Fruit fly (Drosophila melanogaster): Measurements from ENCODE around the gene Sema1a.

The Sema1a gene

DNA sequence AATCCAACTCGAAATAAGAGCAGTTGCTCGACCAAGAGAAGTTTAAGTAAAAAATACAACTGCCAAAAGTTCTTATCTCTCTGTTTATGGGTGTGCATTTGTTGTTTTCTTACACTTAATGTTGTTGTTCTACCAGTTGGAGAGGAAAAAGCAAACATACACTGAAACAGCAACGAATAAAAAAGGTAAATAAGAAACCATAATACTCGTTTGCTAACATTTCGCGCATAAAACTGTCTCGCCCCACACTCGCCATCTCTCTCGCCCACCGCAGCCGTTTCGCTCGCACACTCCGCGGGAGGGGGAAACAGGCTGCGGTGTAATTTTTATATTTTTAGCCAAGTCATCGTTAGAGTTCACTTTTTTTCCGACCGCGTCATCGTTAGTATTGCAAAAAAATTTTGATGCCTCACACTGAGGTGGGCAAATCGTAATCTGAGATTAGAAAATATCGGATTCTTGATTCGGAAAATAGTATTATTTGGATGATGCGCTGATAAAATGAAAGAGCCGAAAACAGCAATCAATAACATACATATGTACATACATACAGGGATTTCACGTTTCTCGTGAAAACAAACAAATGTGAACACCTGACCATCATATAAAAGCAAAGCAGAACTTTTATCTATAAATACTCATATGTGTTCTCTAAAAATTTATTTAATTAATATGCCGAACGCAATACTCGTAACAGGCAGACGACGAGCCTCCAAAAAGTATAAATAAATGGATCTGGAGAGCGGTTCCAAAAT lies 150.7 kb downstream of the Sema1a start (continued):
- TF ChIP-seq Rx (GFP tag; IDR thresholded peaks at IDR 0.05) (peak; percentile 19; the same call in 1 of the 2 replicates), schlank (tag; optimal IDR thresholded peaks at IDR 0.05) (peak; percentile 70), ERR (GFP tag; optimal IDR thresholded peaks at IDR 0.05) (peak; percentile 18), shn (GFP tag; optimal IDR thresholded peaks at IDR 0.05) (peak; percentile 13), tx (GFP tag; optimal IDR thresholded peaks at IDR 0.05) (no peak), lbe (GFP tag; optimal IDR thresholded peaks at IDR 0.05) (peak; percentile 30), crol (GFP tag; IDR thresholded peaks at IDR 0.05) (peak; percentile 50), Myb (GFP tag; optimal IDR thresholded peaks at IDR 0.05) (peak; percentile 30), dpn (GFP tag; optimal IDR thresholded peaks at IDR 0.05) (peak in 1 of 2 experiments; percentile 31), Mrtf (GFP tag; IDR thresholded peaks at IDR 0.05) (no peak), CG1233 (GFP tag; optimal IDR thresholded peaks at IDR 0.05) (peak; percentile 11), CG12391 (tag; optimal IDR thresholded peaks at IDR 0.05) (no peak), Taf1 (GFP tag; IDR thresholded peaks at IDR 0.05) (no peak), CG2129 (GFP tag; IDR thresholded peaks at IDR 0.05; ENCODE audit: partially characterized antibody) (no peak), lab (GFP tag; optimal IDR thresholded peaks at IDR 0.05) (peak; percentile 68), CG6765 (GFP tag; optimal IDR thresholded peaks at IDR 0.05) (peak; percentile 47), Aef1 (GFP tag; IDR thresholded peaks at IDR 0.05) (0 out of 3 replicates have a peak, but pooled peaks have one; percentile 33), oc (tag; optimal IDR thresholded peaks at IDR 0.05) (no peak), Dek (tag; optimal IDR thresholded peaks at IDR 0.05) (peak; percentile 35), zfh2 (GFP tag; optimal IDR thresholded peaks at IDR 0.05) (peak; percentile 21), CG13424 (tag; optimal IDR thresholded peaks at IDR 0.05) (peak; percentile 42), Side (GFP tag; optimal IDR thresholded peaks at IDR 0.05) (peak; percentile 25), CG9727 (GFP tag; optimal IDR thresholded peaks at IDR 0.05) (peak; percentile 33), Meics (GFP tag; optimal IDR thresholded peaks at IDR 0.05) (peak; percentile 52), CG7271 (tag; optimal IDR thresholded peaks at IDR 0.05) (no peak), CG34224 (GFP tag; IDR thresholded peaks at IDR 0.05; ENCODE audit: partially characterized antibody) (no peak), CG8290 (GFP tag; optimal IDR thresholded peaks at IDR 0.05) (no peak), CG8290 (tag; optimal IDR thresholded peaks at IDR 0.05) (peak in 1 of 2 experiments; percentile 37), CG7928 (GFP tag; optimal IDR thresholded peaks at IDR 0.05) (no peak), HHEX (GFP tag; optimal IDR thresholded peaks at IDR 0.05) (peak; percentile 29), eyg (GFP tag; optimal IDR thresholded peaks at IDR 0.05) (peak; percentile 22), MTF-1 (GFP tag; optimal IDR thresholded peaks at IDR 0.05; ENCODE audit: borderline replicate concordance) (peak; percentile 18), CG9215 (GFP tag; IDR thresholded peaks at IDR 0.05) (no peak), kay (GFP tag; optimal IDR thresholded peaks at IDR 0.05) (no peak), mam (GFP tag; optimal IDR thresholded peaks at IDR 0.05) (peak; percentile 32), lilli (GFP tag; optimal IDR thresholded peaks at IDR 0.05) (peak; percentile 2), lmd (GFP tag; IDR thresholded peaks at IDR 0.05) (peak; percentile 26; the same call in 1 of the 2 replicates), so (GFP tag; IDR thresholded peaks at IDR 0.05) (0 out of 3 replicates have a peak, but pooled peaks have one; percentile 33), CG17385 (GFP tag; optimal IDR thresholded peaks at IDR 0.05) (peak; percentile 51), CG12769 (tag; optimal IDR thresholded peaks at IDR 0.05) (peak; percentile 27), NfI (GFP tag; optimal IDR thresholded peaks at IDR 0.05) (no peak), sens (GFP tag) (peak; percentile 43), pan (optimal IDR thresholded peaks at IDR 0.05) (no peak), pan (GFP tag; optimal IDR thresholded peaks at IDR 0.05 in 1 of 2, IDR thresholded peaks at IDR 0.05 in 1 of 2) (no peak)

All from whole organism, embryonic.